Worm (Caenorhabditis elegans) whole organism, late embryonic: ENCODE data around the gene clec-143.

Experiments
- K09A11.1 ChIP-seq: sonication (generic microtip); optimal IDR thresholded peaks from 2 replicates; lab custom pipeline; 2017; ENCODE audit warnings: antibody characterized with exemption, mild to moderate bottlenecking, missing genetic modification characterization, missing compliant biosample characterization; ENCODE audit not compliant: insufficient read depth
- ama-1 ChIP-seq: fragments of 150-350 bp; optimal IDR thresholded peaks from 2 replicates; lab custom pipeline; 2014
- dve-1 ChIP-seq: sonication (generic microtip); optimal IDR thresholded peaks from 2 replicates; lab custom pipeline; 2017; ENCODE audit warnings: antibody characterized with exemption, mild to moderate bottlenecking, missing genetic modification characterization, missing compliant biosample characterization
- pha-4 ChIP-seq: fragments of 150-350 bp; optimal IDR thresholded peaks from 2 replicates; lab custom pipeline; 2018; ENCODE audit warnings: missing biosample characterization, missing genetic modification reagents, missing genetic modification characterization
- rnt-1 ChIP-seq: sonication (generic microtip); optimal IDR thresholded peaks from 2 replicates; lab custom pipeline; 2016; ENCODE audit warnings: missing genetic modification characterization, missing compliant biosample characterization
- unc-55 ChIP-seq: sonication (generic microtip); optimal IDR thresholded peaks from 2 replicates; lab custom pipeline; 2017; ENCODE audit warnings: missing biosample characterization, missing genetic modification reagents, missing genetic modification characterization

- TF ChIP-seq K09A11.1 (tag; lab: Kevin White, UChicago) (no peak), unc-55 (no peak), pha-4 (tag; lab: Kevin White, UChicago) (no peak), dve-1 (no peak), rnt-1 (tag; lab: Kevin White, UChicago) (no peak), ama-1 (lab: Kevin White, UChicago) (no peak)
Measured at ce11 chrII:10495912-10496311, 25.8 kb upstream of the clec-143 start, which contains the start of gene ZK666.12.
